Worm (Caenorhabditis elegans) whole organism, midembryonic: ENCODE results near the gene ZC477.2.

Experiments
- flt-1 ChIP-seq: fragments of 200-800 bp; sonication (Bioruptor generic); IDR thresholded peaks from 2 replicates; pipeline ENCODE4 v1.3.6; 2022; ENCODE audit warnings: missing genetic modification characterization, missing compliant biosample characterization
- med-1 ChIP-seq: sonication (generic microtip); optimal IDR thresholded peaks from 2 replicates; lab custom pipeline; 2017; ENCODE audit warnings: missing genetic modification characterization, mild to moderate bottlenecking, missing compliant biosample characterization, antibody characterized with exemption, missing genetic modification reagents; ENCODE audit not compliant: insufficient read depth
- ref-1 ChIP-seq: fragments of 200-800 bp; sonication (Bioruptor generic); conservative IDR thresholded peaks from 2 replicates; pipeline ENCODE4 v1.3.6; 2022; ENCODE audit warnings: missing genetic modification reagents, missing genetic modification characterization, missing compliant biosample characterization
- ztf-29 ChIP-seq: fragments of 200-800 bp; sonication (Bioruptor generic); IDR thresholded peaks from 2 replicates; pipeline ENCODE4 v1.3.6; 2022; ENCODE audit warnings: missing genetic modification reagents, missing genetic modification characterization, missing compliant biosample characterization

- TF ChIP-seq med-1 (GFP tag; lab: Kevin White, UChicago) (no peak), flt-1 (GFP tag; lab: Robert Waterston, UW) (no peak), ztf-29 (GFP tag; lab: Robert Waterston, UW) (no peak), ref-1 (GFP tag; lab: Robert Waterston, UW) (no peak)
These were observed 46.4 kb downstream of the ZC477.2 start, which contains the start of gene C34D4.2 for ce11 chrIV:7154356-7154755.
